Worm (Caenorhabditis elegans) whole organism, L3 larva: ENCODE measurements around the gene igdb-2.
"Not testable (repeated sequence)": the region's sequence is repeated elsewhere in the genome, so short reads cannot be mapped to it uniquely, and the experiment has no call there.

Source experiments
- ZK546.5 ChIP-seq: sonication (generic microtip); optimal IDR thresholded peaks from 2 replicates; lab custom pipeline; 2017; ENCODE audit warnings: missing biosample characterization, missing genetic modification characterization
- elt-1 ChIP-seq: fragments of 150-350 bp; optimal IDR thresholded peaks from 2 replicates; lab custom pipeline; 2014; ENCODE audit warnings: missing biosample characterization, missing genetic modification characterization
- elt-3 ChIP-seq, 3 experiments: fragments of 150-350 bp in 1 of 3; sonication (generic microtip) in 2 of 3; optimal IDR thresholded peaks; 2 replicates in 2 of 3; 4 replicates in 1 of 3; lab custom pipeline; 2014 to 2017; ENCODE audit warnings: missing biosample characterization in 3 of 3, missing genetic modification characterization in 3 of 3
- nfya-1 ChIP-seq: sonication (generic microtip); optimal IDR thresholded peaks from 2 replicates; lab custom pipeline; 2017; ENCODE audit warnings: missing genetic modification characterization, mild to moderate bottlenecking, missing compliant biosample characterization, antibody characterized with exemption, moderate library complexity; ENCODE audit not compliant: insufficient read depth
- nhr-67 ChIP-seq: fragments of 150-350 bp; optimal IDR thresholded peaks from 2 replicates; lab custom pipeline; 2014; ENCODE audit warnings: missing biosample characterization, missing genetic modification characterization
- tbx-2 ChIP-seq: sonication (generic microtip); optimal IDR thresholded peaks from 2 replicates; lab custom pipeline; 2016; ENCODE audit warnings: mild to moderate bottlenecking, missing genetic modification characterization, missing compliant biosample characterization
- unc-62 ChIP-seq: fragments of 150-350 bp; sonication (generic microtip); optimal IDR thresholded peaks from 4 replicates; lab custom pipeline; 2014; ENCODE audit warnings: missing biosample characterization, missing genetic modification reagents, missing genetic modification characterization

DNA sequence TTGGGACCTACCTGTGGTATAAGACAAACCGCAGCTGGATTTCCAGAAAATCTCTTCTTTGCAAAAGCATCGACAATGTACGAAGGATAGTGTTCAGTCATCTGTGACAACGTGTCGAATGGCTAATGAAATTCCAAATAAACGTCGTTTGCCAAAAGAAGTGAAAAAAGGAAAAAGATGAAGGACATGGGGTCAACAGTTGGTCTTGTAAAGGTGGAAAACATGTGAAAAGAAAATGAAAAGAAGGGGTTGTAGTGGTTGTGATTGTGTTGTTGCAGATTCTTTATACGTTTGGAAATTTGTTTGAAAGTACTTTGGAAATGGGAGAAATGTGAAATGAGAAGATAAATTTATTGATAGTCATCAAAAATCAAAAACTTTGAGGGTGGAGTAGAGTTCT, 16.0 kb downstream of the igdb-2 start, which contains the start of gene T04A11.4:
- not testable (repeated sequence) for TF ChIP-seq nhr-67 (tag; lab: Kevin White, UChicago); unc-62 (GFP tag; lab: Kevin White, UChicago); elt-1 (tag; lab: Kevin White, UChicago); tbx-2 (tag; lab: Kevin White, UChicago); ZK546.5 (tag; lab: Kevin White, UChicago); nfya-1 (tag; lab: Kevin White, UChicago); elt-3 (tag; optimal IDR thresholded peaks at IDR 0.05; lab: Kevin White, UChicago)
